Worm (Caenorhabditis elegans): ENCODE results near the gene T04C12.8.

DNA sequence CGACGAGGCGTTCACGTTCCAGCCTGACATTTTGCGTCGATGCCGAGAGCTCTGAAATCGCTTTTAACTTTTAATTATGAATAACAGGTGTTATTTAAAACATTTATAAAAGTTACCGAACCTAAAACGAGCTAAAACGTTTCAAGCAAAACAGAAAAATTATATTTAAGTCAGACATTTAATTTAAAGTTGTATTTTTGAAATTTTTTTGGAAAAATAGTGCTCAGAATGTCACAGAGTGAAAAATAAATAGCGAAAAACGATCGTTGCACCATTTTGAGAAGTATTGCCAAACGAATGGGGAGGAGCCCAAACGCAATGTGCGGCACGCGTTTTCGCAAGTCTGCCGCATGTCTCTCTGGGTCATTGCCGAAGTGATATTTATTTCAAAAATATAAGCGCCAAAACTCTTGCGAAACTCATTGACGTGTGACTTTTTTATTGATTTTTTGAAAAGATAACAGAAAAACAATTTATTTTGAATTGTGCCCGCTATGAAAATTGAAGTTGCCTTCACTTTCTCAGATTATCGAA is 44.0 kb upstream of the T04C12.8 start, which contains the start of gene erfa-3:
- TF ChIP-seq ztf-23 (GFP tag; IDR thresholded peaks at IDR 0.05) (peak; percentile 88), T22C8.4 (GFP tag; IDR thresholded peaks at IDR 0.05) (peak; percentile 66)

All from whole organism, midembryonic.